Worm (Caenorhabditis elegans): ENCODE measurements around the gene nhr-9.

DNA sequence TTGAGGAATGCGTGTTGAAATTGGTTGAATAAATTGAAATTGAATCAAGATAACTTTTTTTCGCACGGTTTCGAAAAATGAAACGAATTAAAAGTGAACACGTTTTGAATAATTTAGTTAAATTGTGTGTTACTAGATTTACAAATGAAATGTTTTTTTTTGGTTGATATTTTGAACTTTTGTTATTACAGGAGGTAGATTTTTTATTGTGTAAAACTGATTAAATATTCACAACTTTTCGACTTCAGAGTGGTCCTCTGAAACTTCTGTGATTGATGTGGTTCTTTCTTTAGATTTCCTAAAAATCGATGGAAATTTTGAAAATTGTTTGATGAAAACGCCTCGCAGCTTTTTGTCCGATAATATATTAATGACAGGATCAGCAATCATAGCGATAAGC is 18.9 kb upstream of the nhr-9 start, which contains the start of gene ZK418.13:
- TF ChIP-seq unc-130 (tag; optimal IDR thresholded peaks at IDR 0.05) (no peak), blmp-1 (tag; optimal IDR thresholded peaks at IDR 0.05) (no peak)
